Fruit fly (Drosophila melanogaster) whole organism, embryonic: ENCODE results near the gene CG17625.

Source experiments
- ATbp ChIP-seq: fragments of 200-800 bp; sonication (Bioruptor generic); optimal IDR thresholded peaks from 2 replicates; lab custom pipeline; 2017; ENCODE audit warnings: missing biosample characterization, mild to moderate bottlenecking, missing genetic modification characterization, missing genetic modification reagents
- Ada2b ChIP-seq: fragments of 200-800 bp; sonication (Bioruptor generic); IDR thresholded peaks from 2 replicates; pipeline ENCODE4 v1.3.6; 2022; ENCODE audit warnings: missing biosample characterization, missing genetic modification characterization
- Adf1 ChIP-seq: fragments of 200-800 bp; sonication (Bioruptor generic); IDR thresholded peaks from 2 replicates; pipeline ENCODE4 v1.3.6; 2022; ENCODE audit warnings: missing biosample characterization, missing genetic modification characterization
- Atf6 ChIP-seq: fragments of 200-800 bp; sonication (Bioruptor generic); IDR thresholded peaks from 2 replicates; pipeline ENCODE4 v1.3.6; 2022; ENCODE audit warnings: missing biosample characterization, missing genetic modification characterization
- Blimp-1 ChIP-seq: fragments of 200-800 bp; sonication (Bioruptor generic); optimal IDR thresholded peaks from 3 replicates; lab custom pipeline; 2018; ENCODE audit warnings: missing biosample characterization, missing genetic modification characterization, mild to moderate bottlenecking, moderate library complexity, missing genetic modification reagents
- CG10543 ChIP-seq: fragments of 200-800 bp; sonication (Bioruptor generic); optimal IDR thresholded peaks from 3 replicates; lab custom pipeline; 2017; ENCODE audit warnings: missing biosample characterization, mild to moderate bottlenecking, missing genetic modification characterization, moderate library complexity
- CG11093 ChIP-seq: fragments of 200-800 bp; sonication (Bioruptor generic); IDR thresholded peaks from 3 replicates; pipeline ENCODE4 v1.3.6; 2022; ENCODE audit warnings: missing biosample characterization, missing genetic modification characterization
- CG11504 ChIP-seq: fragments of 200-800 bp; sonication (Bioruptor generic); optimal IDR thresholded peaks from 3 replicates; lab custom pipeline; 2019; ENCODE audit warnings: missing biosample characterization, mild to moderate bottlenecking, missing genetic modification characterization, moderate library complexity
- CG11695 ChIP-seq: fragments of 200-800 bp; sonication (Bioruptor generic); IDR thresholded peaks from 3 replicates; pipeline ENCODE4 v1.3.6; 2022; ENCODE audit warnings: missing biosample characterization, missing genetic modification characterization
- CG12104 ChIP-seq: fragments of 200-800 bp; sonication (Bioruptor generic); optimal IDR thresholded peaks from 3 replicates; lab custom pipeline; 2016; ENCODE audit warnings: missing biosample characterization, missing genetic modification characterization
- CG12155 ChIP-seq: fragments of 200-800 bp; sonication (Bioruptor generic); optimal IDR thresholded peaks from 3 replicates; lab custom pipeline; 2016; ENCODE audit warnings: missing biosample characterization, missing genetic modification characterization
- CG12942 ChIP-seq: fragments of 200-800 bp; sonication (Bioruptor generic); optimal IDR thresholded peaks from 3 replicates; lab custom pipeline; 2016; ENCODE audit warnings: missing biosample characterization, missing genetic modification characterization
- CG13424 ChIP-seq: fragments of 200-800 bp; sonication (Bioruptor generic); optimal IDR thresholded peaks from 2 replicates; lab custom pipeline; 2019; ENCODE audit warnings: missing biosample characterization, mild to moderate bottlenecking, missing genetic modification characterization, moderate library complexity
- CG17612 ChIP-seq: fragments of 200-800 bp; sonication (Bioruptor generic); IDR thresholded peaks from 2 replicates; pipeline ENCODE4 v1.3.6; 2022; ENCODE audit warnings: missing biosample characterization, missing genetic modification characterization
- CG17912 ChIP-seq: fragments of 200-800 bp; sonication (Bioruptor generic); optimal IDR thresholded peaks from 2 replicates; lab custom pipeline; 2018; ENCODE audit warnings: missing biosample characterization, mild to moderate bottlenecking, missing genetic modification characterization
- CG18476 ChIP-seq: fragments of 200-800 bp; sonication (Bioruptor generic); optimal IDR thresholded peaks from 2 replicates; lab custom pipeline; 2016; ENCODE audit warnings: missing biosample characterization, mild to moderate bottlenecking, missing genetic modification characterization
- CG18764 ChIP-seq: fragments of 200-800 bp; sonication (Bioruptor generic); optimal IDR thresholded peaks from 3 replicates; lab custom pipeline; 2016; ENCODE audit warnings: missing biosample characterization, missing genetic modification characterization
- CG2202 ChIP-seq: fragments of 200-800 bp; sonication (Bioruptor generic); optimal IDR thresholded peaks from 2 replicates; lab custom pipeline; 2018; ENCODE audit warnings: missing biosample characterization, mild to moderate bottlenecking, missing genetic modification characterization
- CG4282 ChIP-seq: fragments of 200-800 bp; sonication (Bioruptor generic); optimal IDR thresholded peaks from 2 replicates; lab custom pipeline; 2016; ENCODE audit warnings: missing biosample characterization, missing genetic modification characterization
- CG6791 ChIP-seq: fragments of 200-800 bp; sonication (Bioruptor generic); IDR thresholded peaks from 3 replicates; pipeline ENCODE4 v1.3.6; 2022; ENCODE audit warnings: missing biosample characterization, missing genetic modification characterization; ENCODE audit not compliant: partially characterized antibody
- CG9437 ChIP-seq: fragments of 200-800 bp; sonication (Bioruptor generic); optimal IDR thresholded peaks from 2 replicates; lab custom pipeline; 2018; ENCODE audit warnings: missing biosample characterization, mild to moderate bottlenecking, missing genetic modification characterization
- CG9932 ChIP-seq: fragments of 200-800 bp; sonication (Bioruptor generic); IDR thresholded peaks from 2 replicates; pipeline ENCODE4 v1.3.6; 2022; ENCODE audit warnings: missing biosample characterization, missing genetic modification characterization
- CkIIα-i1 ChIP-seq: fragments of 200-800 bp; sonication (Bioruptor generic); IDR thresholded peaks from 2 replicates; pipeline ENCODE4 v1.3.6; 2022; ENCODE audit warnings: missing biosample characterization, missing genetic modification characterization
- D19B ChIP-seq: fragments of 200-800 bp; sonication (Bioruptor generic); optimal IDR thresholded peaks from 2 replicates; lab custom pipeline; 2017; ENCODE audit warnings: missing biosample characterization, mild to moderate bottlenecking, missing genetic modification characterization
- ERR ChIP-seq: fragments of 200-800 bp; sonication (Bioruptor generic); optimal IDR thresholded peaks from 2 replicates; lab custom pipeline; 2016; ENCODE audit warnings: missing biosample characterization, missing genetic modification characterization
- MESR4 ChIP-seq: fragments of 200-800 bp; sonication (Bioruptor generic); optimal IDR thresholded peaks from 2 replicates; lab custom pipeline; 2018; ENCODE audit warnings: missing biosample characterization, mild to moderate bottlenecking, missing genetic modification characterization, moderate library complexity
- Mrtf ChIP-seq: fragments of 200-800 bp; sonication (Bioruptor generic); IDR thresholded peaks from 3 replicates; pipeline ENCODE4 v1.3.6; 2022; ENCODE audit warnings: missing biosample characterization, missing genetic modification characterization
- Sin3A ChIP-seq: fragments of >200 bp; optimal IDR thresholded peaks from 2 replicates; lab custom pipeline; 2018
- Taf1 ChIP-seq: fragments of 200-800 bp; sonication (Bioruptor generic); IDR thresholded peaks from 2 replicates; pipeline ENCODE4 v1.3.6; 2022; ENCODE audit warnings: missing biosample characterization, missing genetic modification characterization
- ab ChIP-seq: fragments of 200-800 bp; sonication (Bioruptor generic); optimal IDR thresholded peaks from 2 replicates; lab custom pipeline; 2016; ENCODE audit warnings: missing biosample characterization, missing genetic modification characterization
- ac ChIP-seq: fragments of 200-800 bp; sonication (Bioruptor generic); optimal IDR thresholded peaks from 3 replicates; lab custom pipeline; 2017; ENCODE audit warnings: missing biosample characterization, mild to moderate bottlenecking, missing genetic modification characterization
- al ChIP-seq: fragments of 200-800 bp; sonication (Bioruptor generic); IDR thresholded peaks from 2 replicates; pipeline ENCODE4 v1.3.6; 2022; ENCODE audit warnings: missing biosample characterization, missing genetic modification characterization
- bigmax ChIP-seq: fragments of 200-800 bp; sonication (Bioruptor generic); optimal IDR thresholded peaks from 2 replicates; lab custom pipeline; 2018; ENCODE audit warnings: missing biosample characterization, mild to moderate bottlenecking, missing genetic modification characterization
- bowl ChIP-seq: fragments of 200-800 bp; sonication (Bioruptor generic); IDR thresholded peaks from 2 replicates; pipeline ENCODE4 v1.3.6; 2022; ENCODE audit warnings: missing biosample characterization, missing genetic modification characterization
- eve ChIP-seq, 2 experiments: fragments of >200 bp; optimal IDR thresholded peaks; 2 replicates each; lab custom pipeline; 2017; ENCODE audit warnings: missing biosample characterization in 2 of 2, missing genetic modification characterization in 2 of 2
- exex ChIP-seq: fragments of 200-800 bp; sonication (Bioruptor generic); optimal IDR thresholded peaks from 4 replicates; lab custom pipeline; 2018; ENCODE audit warnings: missing biosample characterization, mild to moderate bottlenecking, missing genetic modification characterization, moderate library complexity
- fru ChIP-seq: fragments of >200 bp; optimal IDR thresholded peaks from 2 replicates; lab custom pipeline; 2017
- gfzf ChIP-seq: fragments of 200-800 bp; sonication (Bioruptor generic); optimal IDR thresholded peaks from 2 replicates; lab custom pipeline; 2016; ENCODE audit warnings: missing biosample characterization, mild to moderate bottlenecking, missing genetic modification characterization, moderate library complexity
- jing ChIP-seq: fragments of 200-800 bp; sonication (Bioruptor generic); optimal IDR thresholded peaks from 2 replicates; lab custom pipeline; 2018; ENCODE audit warnings: missing biosample characterization, mild to moderate bottlenecking, missing genetic modification characterization
- lilli ChIP-seq: fragments of 200-800 bp; sonication (Bioruptor generic); optimal IDR thresholded peaks from 3 replicates; lab custom pipeline; 2016; ENCODE audit warnings: missing biosample characterization, missing genetic modification characterization
- nau ChIP-seq: fragments of 200-800 bp; sonication (Bioruptor generic); optimal IDR thresholded peaks from 3 replicates; lab custom pipeline; 2017; ENCODE audit warnings: missing biosample characterization, mild to moderate bottlenecking, missing genetic modification characterization, missing genetic modification reagents
- org-1 ChIP-seq: fragments of 200-800 bp; sonication (Bioruptor generic); optimal IDR thresholded peaks from 2 replicates; lab custom pipeline; 2017; ENCODE audit warnings: missing biosample characterization, missing genetic modification characterization
- pho ChIP-seq: fragments of 200-800 bp; sonication (Bioruptor generic); optimal IDR thresholded peaks from 2 replicates; lab custom pipeline; 2016; ENCODE audit warnings: missing biosample characterization, missing genetic modification characterization
- sens-2 ChIP-seq: fragments of 200-800 bp; sonication (Bioruptor generic); IDR thresholded peaks from 2 replicates; pipeline ENCODE4 v1.3.6; 2022; ENCODE audit warnings: missing biosample characterization, missing genetic modification characterization
- seq ChIP-seq: fragments of 200-800 bp; sonication (Bioruptor generic); IDR thresholded peaks from 2 replicates; pipeline ENCODE4 v1.3.6; 2022; ENCODE audit warnings: missing biosample characterization, missing genetic modification characterization
- tin ChIP-seq: fragments of 200-800 bp; sonication (Bioruptor generic); optimal IDR thresholded peaks from 3 replicates; lab custom pipeline; 2016; ENCODE audit warnings: missing biosample characterization, missing genetic modification characterization
- tll ChIP-seq, 2 experiments: fragments of 200-800 bp in 1 of 2; fragments of >200 bp in 1 of 2; sonication (Bioruptor generic) in 1 of 2; optimal IDR thresholded peaks; 2 replicates each; lab custom pipeline; 2017 to 2019; ENCODE audit warnings: missing biosample characterization in 2 of 2, missing genetic modification characterization in 2 of 2, mild to moderate bottlenecking in 1 of 2, moderate library complexity in 1 of 2
- twi ChIP-seq: fragments of 200-800 bp; optimal IDR thresholded peaks from 2 replicates; lab custom pipeline; 2019; ENCODE audit warnings: missing biosample characterization, mild to moderate bottlenecking, missing genetic modification characterization, moderate library complexity
- unpg ChIP-seq: fragments of 200-800 bp; sonication (Bioruptor generic); optimal IDR thresholded peaks from 3 replicates; lab custom pipeline; 2018; ENCODE audit warnings: missing biosample characterization, mild to moderate bottlenecking, missing genetic modification characterization, moderate library complexity
- vnd ChIP-seq: fragments of 200-800 bp; sonication (Bioruptor generic); IDR thresholded peaks from 3 replicates; pipeline ENCODE4 v1.3.6; 2022; ENCODE audit warnings: missing biosample characterization, missing genetic modification characterization; ENCODE audit not compliant: partially characterized antibody

The CG17625 gene

dm6 chr3R:22667284-22667958 lies 19.2 kb upstream of the CG17625 start (continued):
- TF ChIP-seq unpg (GFP tag; lab: Kevin White, UChicago) (peak; percentile 84), vnd (GFP tag; lab: Robert Waterston, UW) (no peak), nau (GFP tag; lab: Kevin White, UChicago) (peak; percentile 70), CG12942 (peak; percentile 68), CG9932 (GFP tag; lab: Robert Waterston, UW) (peak; percentile 20; the same call in 1 of the 2 replicates), Mrtf (GFP tag; lab: Robert Waterston, UW) (peak; percentile 36; the same call in 1 of the 3 replicates), ac (GFP tag; lab: Kevin White, UChicago) (no peak), CG18476 (peak; percentile 66), CkIIα-i1 (GFP tag; lab: Robert Waterston, UW) (no peak), seq (GFP tag; lab: Robert Waterston, UW) (peak; percentile 54; the same call in 1 of the 2 replicates), CG17612 (GFP tag; lab: Robert Waterston, UW) (no peak), fru (lab: Kevin White, UChicago) (no peak), CG13424 (peak; percentile 80), org-1 (GFP tag; lab: Kevin White, UChicago) (peak; percentile 69), D19B (peak; percentile 33), CG6791 (GFP tag; lab: Robert Waterston, UW) (no peak), CG18764 (peak; percentile 72), gfzf (GFP tag; lab: Kevin White, UChicago) (no peak), CG10543 (GFP tag; lab: Kevin White, UChicago) (no peak), twi (tag; lab: Kevin White, UChicago) (peak; percentile 46), bigmax (GFP tag; lab: Kevin White, UChicago) (no peak), CG9437 (peak; percentile 75), sens-2 (GFP tag; lab: Robert Waterston, UW) (peak; percentile 73; the same call in 1 of the 2 replicates), pho (GFP tag; lab: Kevin White, UChicago) (peak; percentile 23), tll (GFP tag; optimal IDR thresholded peaks at IDR 0.05; lab: Kevin White, UChicago) (no peak), CG17912 (GFP tag; lab: Kevin White, UChicago) (no peak), CG12155 (GFP tag; lab: Kevin White, UChicago) (peak; percentile 61), Adf1 (no peak), CG11695 (GFP tag; lab: Robert Waterston, UW) (peak; percentile 58; the same call in 1 of the 3 replicates), CG4282 (no peak), ERR (GFP tag; lab: Kevin White, UChicago) (no peak), MESR4 (GFP tag; lab: Kevin White, UChicago) (no peak), tin (peak; percentile 81), jing (peak; percentile 75), lilli (GFP tag; lab: Kevin White, UChicago) (peak; percentile 50), CG11504 (tag; lab: Kevin White, UChicago) (peak; percentile 95), ab (GFP tag; lab: Kevin White, UChicago) (no peak), Blimp-1 (peak; percentile 98), Atf6 (GFP tag; lab: Robert Waterston, UW) (peak; percentile 68; the same call in 1 of the 2 replicates), Sin3A (lab: Kevin White, UChicago) (no peak), Taf1 (GFP tag; lab: Robert Waterston, UW) (0 out of 2 replicates have a peak, but pooled peaks have one; percentile 32), al (no peak), ATbp (GFP tag; lab: Kevin White, UChicago) (peak; percentile 77), bowl (GFP tag; lab: Robert Waterston, UW) (0 out of 2 replicates have a peak, but pooled peaks have one; percentile 43), Ada2b (GFP tag; lab: Robert Waterston, UW) (peak; percentile 66), exex (tag; lab: Kevin White, UChicago) (peak; percentile 25), eve (GFP tag; optimal IDR thresholded peaks at IDR 0.05; lab: Kevin White, UChicago) (peak in 1 of 2 experiments; percentile 92), CG2202 (tag; lab: Kevin White, UChicago) (peak; percentile 62), CG11093 (peak; percentile 74; the same call in 1 of the 3 replicates), CG12104 (GFP tag; lab: Kevin White, UChicago) (peak; percentile 58)
